Worm (Caenorhabditis elegans) whole organism, L4 larva: ENCODE results near the gene dars-2.

Source experiments
- D1046.2 ChIP-seq: fragments of 200-800 bp; sonication (Bioruptor generic); IDR thresholded peaks from 2 replicates; pipeline ENCODE4 v1.3.6; 2022; ENCODE audit warnings: missing genetic modification characterization, missing compliant biosample characterization
- F37D6.2 ChIP-seq: sonication (generic microtip); optimal IDR thresholded peaks from 2 replicates; lab custom pipeline; 2016; ENCODE audit warnings: mild to moderate bottlenecking, missing genetic modification characterization, missing compliant biosample characterization
- F44E2.7 ChIP-seq: fragments of 200-800 bp; sonication (Bioruptor generic); IDR thresholded peaks from 2 replicates; pipeline ENCODE4 v2.1.2; 2022; ENCODE audit warnings: missing genetic modification characterization, missing compliant biosample characterization
- F49E8.2 ChIP-seq: sonication (generic microtip); optimal IDR thresholded peaks from 2 replicates; lab custom pipeline; 2016; ENCODE audit warnings: missing compliant biosample characterization, mild to moderate bottlenecking, missing genetic modification characterization, borderline replicate concordance
- R02D3.7 ChIP-seq: fragments of 150-350 bp; sonication (generic microtip); optimal IDR thresholded peaks from 3 replicates; lab custom pipeline; 2014; ENCODE audit warnings: missing biosample characterization, missing genetic modification characterization
- T20F7.1 ChIP-seq: fragments of 200-800 bp; sonication (Bioruptor generic); optimal IDR thresholded peaks from 2 replicates; lab custom pipeline; 2018; ENCODE audit warnings: mild to moderate bottlenecking, missing genetic modification characterization, missing compliant biosample characterization
- Y48G9A.11 ChIP-seq: fragments of 200-800 bp; sonication (Bioruptor generic); IDR thresholded peaks from 2 replicates; pipeline ENCODE4 v1.3.6; 2022; ENCODE audit warnings: missing genetic modification reagents, missing genetic modification characterization, missing compliant biosample characterization
- Y5F2A.4 ChIP-seq: fragments of 200-800 bp; sonication (Bioruptor generic); optimal IDR thresholded peaks from 2 replicates; lab custom pipeline; 2018; ENCODE audit warnings: mild to moderate bottlenecking, missing genetic modification characterization, missing compliant biosample characterization
- Y75B8A.6 ChIP-seq: fragments of 200-800 bp; sonication (Bioruptor generic); IDR thresholded peaks from 2 replicates; pipeline ENCODE4 v1.3.6; 2022; ENCODE audit warnings: missing genetic modification reagents, missing genetic modification characterization, missing compliant biosample characterization
- ZK337.2 ChIP-seq: fragments of 200-800 bp; sonication (Bioruptor generic); IDR thresholded peaks from 2 replicates; pipeline ENCODE4 v1.3.6; 2022; ENCODE audit warnings: missing genetic modification reagents, missing genetic modification characterization, missing compliant biosample characterization
- ama-1 ChIP-seq: fragments of 150-350 bp; optimal IDR thresholded peaks from 2 replicates; lab custom pipeline; 2014; ENCODE audit warnings: inconsistent platforms, mixed read lengths
- attf-4 ChIP-seq: sonication (generic microtip); optimal IDR thresholded peaks from 3 replicates; lab custom pipeline; 2017; ENCODE audit warnings: missing biosample characterization, missing genetic modification characterization
- ceh-44 ChIP-seq: fragments of 200-800 bp; sonication (Bioruptor generic); IDR thresholded peaks from 2 replicates; pipeline ENCODE4 v1.3.6; 2022; ENCODE audit warnings: missing genetic modification reagents, missing genetic modification characterization, missing compliant biosample characterization
- cey-2 ChIP-seq: sonication (generic microtip); optimal IDR thresholded peaks from 3 replicates; lab custom pipeline; 2017; ENCODE audit warnings: missing genetic modification characterization, mild to moderate bottlenecking, missing compliant biosample characterization, antibody characterized with exemption, borderline replicate concordance; ENCODE audit not compliant: insufficient read depth
- daf-16 ChIP-seq, 3 experiments: sonication (generic microtip); optimal IDR thresholded peaks; 2 replicates each; lab custom pipeline; 2016 to 2017; ENCODE audit warnings: missing genetic modification characterization in 3 of 3, missing genetic modification reagents in 3 of 3, mild to moderate bottlenecking in 2 of 3, missing compliant biosample characterization in 2 of 3, missing biosample characterization in 1 of 3, moderate library complexity in 1 of 3
- dmd-6 ChIP-seq: fragments of 200-800 bp; sonication (Bioruptor generic); IDR thresholded peaks from 2 replicates; pipeline ENCODE4 v1.3.6; 2022; ENCODE audit warnings: missing genetic modification reagents, missing genetic modification characterization, missing compliant biosample characterization
- dmd-8 ChIP-seq: fragments of 200-800 bp; sonication (Bioruptor generic); IDR thresholded peaks from 2 replicates; pipeline ENCODE4 v1.3.6; 2022; ENCODE audit warnings: missing genetic modification characterization, missing compliant biosample characterization
- dmd-9 ChIP-seq: fragments of 200-800 bp; sonication (Bioruptor generic); IDR thresholded peaks from 2 replicates; pipeline ENCODE4 v1.3.6; 2022; ENCODE audit warnings: missing genetic modification reagents, missing genetic modification characterization, missing compliant biosample characterization
- dve-1 ChIP-seq: sonication (generic microtip); optimal IDR thresholded peaks from 2 replicates; lab custom pipeline; 2017; ENCODE audit warnings: antibody characterized with exemption, mild to moderate bottlenecking, missing genetic modification characterization, missing compliant biosample characterization; ENCODE audit not compliant: insufficient read depth
- hlh-11 ChIP-seq: fragments of 200-800 bp; sonication (Bioruptor generic); optimal IDR thresholded peaks from 2 replicates; lab custom pipeline; 2018; ENCODE audit warnings: mild to moderate bottlenecking, missing genetic modification characterization, missing compliant biosample characterization
- hmg-1.1 ChIP-seq: fragments of 200-800 bp; sonication (Bioruptor generic); IDR thresholded peaks from 2 replicates; pipeline ENCODE4 v1.3.6; 2022; ENCODE audit warnings: missing genetic modification reagents, missing genetic modification characterization, missing compliant biosample characterization
- lin-29 ChIP-seq: fragments of 200-800 bp; sonication (Bioruptor generic); IDR thresholded peaks from 2 replicates; pipeline ENCODE4 v1.3.6; 2022; ENCODE audit warnings: missing genetic modification reagents, missing genetic modification characterization, missing compliant biosample characterization
- madf-5 ChIP-seq, 2 experiments: fragments of 200-800 bp; sonication (Bioruptor generic); IDR thresholded peaks; 2 replicates each; pipeline ENCODE4 v1.3.6; 2022; ENCODE audit warnings: missing compliant biosample characterization in 2 of 2, missing genetic modification characterization in 2 of 2
- mdt-29 ChIP-seq: fragments of 200-800 bp; sonication (Bioruptor generic); IDR thresholded peaks from 2 replicates; pipeline ENCODE4 v1.3.6; 2022; ENCODE audit warnings: missing genetic modification reagents, missing genetic modification characterization, missing compliant biosample characterization
- mes-2 ChIP-seq: sonication (generic microtip); optimal IDR thresholded peaks from 2 replicates; lab custom pipeline; 2016; ENCODE audit warnings: missing genotype, mild to moderate bottlenecking, missing genetic modification characterization, missing compliant biosample characterization; ENCODE audit not compliant: poor library complexity, severe bottlenecking
- mxl-2 ChIP-seq: fragments of 200-800 bp; sonication (Bioruptor generic); conservative IDR thresholded peaks from 2 replicates; pipeline ENCODE4 v1.3.6; 2022; ENCODE audit warnings: missing genetic modification reagents, missing genetic modification characterization, missing compliant biosample characterization
- mxl-3 ChIP-seq: fragments of 200-800 bp; sonication (Bioruptor generic); optimal IDR thresholded peaks from 2 replicates; lab custom pipeline; 2018; ENCODE audit warnings: mild to moderate bottlenecking, missing genetic modification characterization, missing compliant biosample characterization
- nhr-10 ChIP-seq: fragments of 150-350 bp; optimal IDR thresholded peaks from 2 replicates; lab custom pipeline; 2014; ENCODE audit warnings: missing biosample characterization, missing genetic modification characterization
- nhr-11 ChIP-seq: fragments of 150-350 bp; optimal IDR thresholded peaks from 2 replicates; lab custom pipeline; 2014; ENCODE audit warnings: missing biosample characterization, missing genetic modification characterization
- nhr-25 ChIP-seq: sonication (generic microtip); optimal IDR thresholded peaks from 2 replicates; lab custom pipeline; 2017; ENCODE audit warnings: missing genetic modification characterization, mild to moderate bottlenecking, missing compliant biosample characterization, antibody characterized with exemption, moderate library complexity, borderline replicate concordance; ENCODE audit not compliant: insufficient read depth
- nhr-28 ChIP-seq: fragments of 150-350 bp; optimal IDR thresholded peaks from 2 replicates; lab custom pipeline; 2014; ENCODE audit warnings: missing biosample characterization, missing genetic modification characterization
- nhr-77 ChIP-seq: fragments of 150-350 bp; optimal IDR thresholded peaks from 2 replicates; lab custom pipeline; 2014; ENCODE audit warnings: missing biosample characterization, missing genetic modification characterization
- rbr-2 ChIP-seq: sonication (generic microtip); optimal IDR thresholded peaks from 2 replicates; lab custom pipeline; 2016; ENCODE audit warnings: missing genotype, missing genetic modification characterization, missing compliant biosample characterization
- set-16 ChIP-seq: fragments of 200-800 bp; sonication (Bioruptor generic); IDR thresholded peaks from 2 replicates; pipeline ENCODE4 v1.3.6; 2022; ENCODE audit warnings: missing genetic modification reagents, missing genetic modification characterization, missing compliant biosample characterization
- skn-1 ChIP-seq: fragments of 150-350 bp; optimal IDR thresholded peaks from 2 replicates; lab custom pipeline; 2014; ENCODE audit warnings: missing biosample characterization, missing genetic modification characterization
- snpc-4 ChIP-seq: fragments of 150-350 bp; optimal IDR thresholded peaks from 2 replicates; lab custom pipeline; 2014; ENCODE audit warnings: missing biosample characterization, missing genetic modification characterization
- spr-3 ChIP-seq: fragments of 200-800 bp; sonication (Bioruptor generic); optimal IDR thresholded peaks from 2 replicates; lab custom pipeline; 2018; ENCODE audit warnings: mild to moderate bottlenecking, missing genetic modification characterization, missing compliant biosample characterization
- tra-1 ChIP-seq: fragments of 200-800 bp; sonication (Bioruptor generic); IDR thresholded peaks from 2 replicates; pipeline ENCODE4 v1.3.6; 2022; ENCODE audit warnings: missing genetic modification reagents, missing genetic modification characterization, missing compliant biosample characterization
- zfp-3 ChIP-seq: fragments of 200-800 bp; sonication (Bioruptor generic); conservative IDR thresholded peaks from 2 replicates; pipeline ENCODE4 v1.3.6; 2022; ENCODE audit warnings: missing genetic modification reagents, missing genetic modification characterization, missing compliant biosample characterization
- zip-11 ChIP-seq: fragments of 200-800 bp; sonication (Bioruptor generic); IDR thresholded peaks from 2 replicates; pipeline ENCODE4 v1.3.6; 2022; ENCODE audit warnings: missing genetic modification characterization, missing compliant biosample characterization
- ztf-7 ChIP-seq: fragments of 150-350 bp; optimal IDR thresholded peaks from 2 replicates; lab custom pipeline; 2014; ENCODE audit warnings: missing biosample characterization, missing genetic modification characterization

dars-2 gene

DNA sequence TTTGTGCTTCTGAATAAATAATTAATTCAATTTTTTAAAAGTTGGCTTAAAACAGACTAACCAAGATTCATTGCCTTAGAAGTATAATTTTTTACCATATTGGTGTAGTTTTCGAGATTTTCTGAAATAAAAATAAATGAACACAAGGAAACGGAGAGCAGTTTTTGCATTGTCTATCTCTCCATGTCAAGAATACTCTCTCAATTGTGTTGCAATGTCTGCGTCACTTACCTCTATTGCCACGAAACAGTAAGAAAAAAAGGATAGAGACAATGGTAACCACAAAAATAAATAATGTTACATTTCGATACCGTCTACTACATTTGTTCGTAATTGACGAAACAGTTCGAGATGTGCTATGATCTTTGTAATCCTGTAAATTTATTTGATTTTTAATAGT is 34.4 kb downstream of the dars-2 start, which contains the start of gene R07B7.10:
Gene R07B7.10 (plus strand): TSS at position 285 of the 400 bp plus-strand sequence.
- TF ChIP-seq ama-1 (no peak), dve-1 (tag; lab: Kevin White, UChicago) (peak; percentile 14), mdt-29 (no peak), daf-16 (GFP tag; optimal IDR thresholded peaks at IDR 0.05; lab: Kevin White, UChicago) (no peak), daf-16 (tag; optimal IDR thresholded peaks at IDR 0.05; lab: Kevin White, UChicago) (no peak), set-16 (GFP tag; lab: Robert Waterston, UW) (no peak), Y75B8A.6 (GFP tag; lab: Robert Waterston, UW) (no peak), nhr-28 (tag; lab: Kevin White, UChicago) (peak; percentile 18), zip-11 (GFP tag; lab: Robert Waterston, UW) (no peak), ztf-7 (tag; lab: Kevin White, UChicago) (no peak)

DNA sequence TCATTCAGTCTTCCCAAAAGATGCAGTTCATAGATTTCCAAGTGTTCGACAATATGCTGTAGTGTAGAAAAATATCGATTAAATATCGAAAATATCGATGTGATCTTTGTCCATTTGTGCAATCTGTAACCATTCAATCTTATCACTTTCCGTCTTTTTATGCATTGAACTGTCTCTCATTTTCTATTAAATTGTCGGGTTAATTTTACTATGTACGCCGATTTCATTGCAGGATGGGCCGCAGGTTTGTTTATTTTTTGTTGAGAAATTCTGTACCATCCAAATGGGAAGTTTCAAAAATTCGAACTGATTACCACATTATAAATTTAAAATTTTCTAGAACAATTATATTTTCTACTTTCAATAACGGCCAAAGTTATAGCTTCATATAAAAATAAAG is 35.7 kb downstream of the dars-2 start, which contains the start of gene R07B7.8:
Gene R07B7.8 (minus strand): TSS at position 101 of the 400 bp plus-strand sequence.
- TF ChIP-seq dmd-6 (GFP tag; lab: Robert Waterston, UW), result peak; percentile 25; the same call in 1 of the 2 replicates
- TF ChIP-seq nhr-77 (tag; lab: Kevin White, UChicago), result no peak
- no peak for TF ChIP-seq spr-3 (GFP tag; lab: Kevin White, UChicago)
- TF ChIP-seq D1046.2 (GFP tag; lab: Robert Waterston, UW), result no peak
- TF ChIP-seq skn-1 (tag; lab: Kevin White, UChicago), result no peak
- no peak for TF ChIP-seq rbr-2
- no peak for TF ChIP-seq madf-5 (GFP tag; IDR thresholded peaks at IDR 0.05; lab: Robert Waterston, UW)

DNA sequence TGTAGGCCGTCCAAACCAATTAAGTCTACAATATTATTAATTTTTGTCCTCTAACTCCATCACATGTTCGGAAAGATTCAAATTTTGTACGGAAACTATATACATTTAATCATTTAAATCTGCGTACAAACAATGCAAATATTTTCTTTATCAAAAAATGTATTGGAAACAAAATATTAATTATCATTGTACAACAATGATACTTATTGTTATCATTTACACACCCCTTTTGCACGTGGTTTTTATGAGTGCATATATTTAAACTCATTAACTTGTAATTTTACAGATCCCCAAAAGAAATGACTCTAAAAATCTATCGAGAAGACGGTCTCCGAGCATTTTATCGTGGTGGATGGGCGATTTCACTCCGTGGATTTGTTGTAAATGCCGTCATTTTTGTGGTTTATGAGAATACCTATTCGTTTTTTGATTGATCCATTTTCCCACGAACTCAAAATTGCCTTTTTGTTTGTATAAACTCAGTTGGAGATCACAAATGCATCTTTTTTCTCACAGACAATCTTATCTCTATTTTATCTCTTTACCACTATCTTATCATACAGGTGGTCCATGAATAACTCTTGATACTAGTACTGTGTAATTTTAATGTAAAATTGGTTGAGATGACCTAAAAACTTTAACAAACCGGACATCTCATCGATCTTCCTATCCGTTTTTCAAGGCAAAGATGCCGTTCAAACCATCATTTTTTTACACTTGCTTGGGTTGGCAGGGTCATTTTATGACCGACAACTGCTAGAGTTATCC is 37.5 kb downstream of the dars-2 start:
- TF ChIP-seq mxl-2, result no peak
- no peak for TF ChIP-seq nhr-10 (tag; lab: Kevin White, UChicago)

DNA sequence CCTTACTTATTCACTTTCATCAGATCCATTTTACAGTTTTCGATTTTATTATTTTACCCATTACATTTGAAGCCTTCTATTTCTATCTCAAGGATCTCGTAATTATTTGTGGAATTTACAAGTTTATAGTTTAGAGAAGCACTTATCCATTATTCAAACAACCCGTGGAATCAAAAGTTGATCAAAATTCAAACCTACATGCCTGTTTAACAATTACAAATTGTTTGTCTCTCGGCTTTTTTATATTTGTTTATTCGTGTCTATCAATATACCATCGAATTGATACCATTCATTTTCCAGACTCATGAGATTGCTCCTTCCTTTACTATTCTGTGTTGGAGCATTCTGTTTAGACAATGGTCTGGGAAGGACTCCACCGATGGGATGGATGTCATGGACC is 38.4 kb downstream of the dars-2 start, which contains the start of gene gana-1:
Gene gana-1 (plus strand): TSS at position 301 of the 400 bp plus-strand sequence.
- no peak for TF ChIP-seq cey-2 (tag; lab: Kevin White, UChicago)
- no peak for TF ChIP-seq F44E2.7
- no peak for TF ChIP-seq mxl-3 (GFP tag; lab: Kevin White, UChicago)
- TF ChIP-seq T20F7.1 (GFP tag; lab: Kevin White, UChicago), result no peak
- no peak for TF ChIP-seq Y48G9A.11 (GFP tag; lab: Robert Waterston, UW)
- no peak for TF ChIP-seq Y5F2A.4
- TF ChIP-seq snpc-4 (tag; lab: Kevin White, UChicago), result no peak
- no peak for TF ChIP-seq dmd-8
- TF ChIP-seq nhr-25, result no peak
- no peak for TF ChIP-seq nhr-11 (tag; lab: Kevin White, UChicago)
- no peak for TF ChIP-seq dmd-9 (GFP tag; lab: Robert Waterston, UW)
- TF ChIP-seq mes-2 (tag; lab: Kevin White, UChicago), result no peak
- no peak for TF ChIP-seq dve-1 (tag; lab: Kevin White, UChicago)
- no peak for TF ChIP-seq R02D3.7 (tag; lab: Kevin White, UChicago)

DNA sequence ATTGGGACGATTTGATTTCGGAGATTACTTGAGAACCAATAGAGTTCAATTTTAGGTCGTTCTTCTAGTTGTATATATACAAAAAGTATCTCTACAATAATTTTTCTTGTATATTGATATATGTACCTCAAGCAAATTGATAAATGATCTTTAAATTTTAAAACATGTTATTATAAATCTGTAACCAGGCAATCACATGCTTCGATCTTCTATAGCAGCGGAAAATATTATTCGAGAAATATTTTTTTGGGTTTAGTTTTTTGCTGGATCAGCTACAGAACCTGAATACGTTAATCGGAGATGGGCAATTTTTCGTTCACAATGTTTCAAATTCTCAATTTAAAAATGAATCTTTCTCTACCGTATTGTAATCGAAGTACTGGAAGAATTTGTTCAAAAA is 40.2 kb downstream of the dars-2 start, which contains the start of gene R07B7.12:
Gene R07B7.12 (plus strand): TSS at position 301 of the 400 bp plus-strand sequence.
- TF ChIP-seq lin-29 (no peak), ZK337.2 (GFP tag; lab: Robert Waterston, UW) (no peak), F37D6.2 (tag; lab: Kevin White, UChicago) (no peak), zfp-3 (GFP tag; lab: Robert Waterston, UW) (no peak), rbr-2 (no peak), hlh-11 (tag; lab: Kevin White, UChicago) (no peak), tra-1 (GFP tag; lab: Robert Waterston, UW) (no peak), dmd-8 (no peak), F49E8.2 (tag; lab: Kevin White, UChicago) (no peak), ama-1 (no peak), ceh-44 (GFP tag; lab: Robert Waterston, UW) (no peak), Y5F2A.4 (no peak), hmg-1.1 (GFP tag; lab: Robert Waterston, UW) (no peak), mxl-3 (GFP tag; lab: Kevin White, UChicago) (no peak), attf-4 (tag; lab: Kevin White, UChicago) (no peak), nhr-10 (tag; lab: Kevin White, UChicago) (no peak), ztf-7 (tag; lab: Kevin White, UChicago) (no peak)
